Worm (Caenorhabditis elegans) whole organism, L2 larva: ENCODE measurements around the gene par-2.

Source experiments
- F13H6.1 ChIP-seq: sonication (generic microtip); optimal IDR thresholded peaks from 2 replicates; lab custom pipeline; 2016; ENCODE audit warnings: missing genetic modification characterization, missing compliant biosample characterization
- R02D3.7 ChIP-seq: fragments of 150-350 bp; optimal IDR thresholded peaks from 2 replicates; lab custom pipeline; 2014; ENCODE audit warnings: missing biosample characterization, missing genetic modification characterization
- Y55F3AM.14 ChIP-seq: fragments of 200-800 bp; sonication (Bioruptor generic); optimal IDR thresholded peaks from 2 replicates; lab custom pipeline; 2018; ENCODE audit warnings: mild to moderate bottlenecking, missing genetic modification characterization, missing compliant biosample characterization
- ZK546.5 ChIP-seq: sonication (generic microtip); optimal IDR thresholded peaks from 2 replicates; lab custom pipeline; 2017; ENCODE audit warnings: missing biosample characterization, missing genetic modification characterization
- aly-2 ChIP-seq: fragments of 150-350 bp; optimal IDR thresholded peaks from 2 replicates; lab custom pipeline; 2014; ENCODE audit warnings: missing biosample characterization, missing genetic modification characterization
- ama-1 ChIP-seq: fragments of 150-350 bp; optimal IDR thresholded peaks from 2 replicates; lab custom pipeline; 2018; ENCODE audit warnings: inconsistent platforms
- blmp-1 ChIP-seq: sonication (generic microtip); optimal IDR thresholded peaks from 2 replicates; lab custom pipeline; 2017; ENCODE audit warnings: missing genetic modification characterization, mild to moderate bottlenecking, missing compliant biosample characterization, antibody characterized with exemption, moderate library complexity; ENCODE audit not compliant: insufficient read depth
- ceh-16 ChIP-seq: fragments of 150-350 bp; optimal IDR thresholded peaks from 2 replicates; lab custom pipeline; 2014; ENCODE audit warnings: missing biosample characterization, missing genetic modification characterization
- ceh-82 ChIP-seq: fragments of 150-350 bp; optimal IDR thresholded peaks from 2 replicates; lab custom pipeline; 2014; ENCODE audit warnings: missing biosample characterization, missing genetic modification characterization
- egl-27 ChIP-seq: sonication (generic microtip); optimal IDR thresholded peaks from 3 replicates; lab custom pipeline; 2017; ENCODE audit warnings: missing biosample characterization, missing genetic modification reagents, missing genetic modification characterization
- elt-3 ChIP-seq: sonication (generic microtip); optimal IDR thresholded peaks from 2 replicates; lab custom pipeline; 2017; ENCODE audit warnings: missing biosample characterization, missing genetic modification characterization
- fos-1 ChIP-seq: fragments of 150-350 bp; optimal IDR thresholded peaks from 2 replicates; lab custom pipeline; 2014; ENCODE audit warnings: missing biosample characterization, missing genetic modification characterization
- gmeb-1 ChIP-seq: fragments of 150-350 bp; optimal IDR thresholded peaks from 2 replicates; lab custom pipeline; 2014; ENCODE audit warnings: missing biosample characterization, missing genetic modification characterization
- lin-11 ChIP-seq: fragments of 150-350 bp; sonication (generic microtip); optimal IDR thresholded peaks from 2 replicates; lab custom pipeline; 2014; ENCODE audit warnings: missing biosample characterization, missing genetic modification characterization, inconsistent platforms, mixed read lengths
- lin-39 ChIP-seq: fragments of 150-350 bp; optimal IDR thresholded peaks from 2 replicates; lab custom pipeline; 2014; ENCODE audit warnings: missing biosample characterization, missing genetic modification reagents, missing genetic modification characterization
- mab-5 ChIP-seq: fragments of 150-350 bp; optimal IDR thresholded peaks from 2 replicates; lab custom pipeline; 2014; ENCODE audit warnings: missing biosample characterization, missing genetic modification characterization
- mbf-1 ChIP-seq: sonication (generic microtip); optimal IDR thresholded peaks from 2 replicates; lab custom pipeline; 2017; ENCODE audit warnings: missing biosample characterization, missing genetic modification characterization
- mdl-1 ChIP-seq, 2 experiments: fragments of 150-350 bp in 1 of 2; sonication (generic microtip) in 1 of 2; optimal IDR thresholded peaks; 2 replicates each; lab custom pipeline; 2017; ENCODE audit warnings: missing biosample characterization in 2 of 2, missing genetic modification characterization in 2 of 2
- nhr-10 ChIP-seq: sonication (generic microtip); optimal IDR thresholded peaks from 2 replicates; lab custom pipeline; 2017; ENCODE audit warnings: missing biosample characterization, missing genetic modification characterization
- nhr-11 ChIP-seq: fragments of 150-350 bp; optimal IDR thresholded peaks from 2 replicates; lab custom pipeline; 2014; ENCODE audit warnings: missing biosample characterization, missing genetic modification characterization
- nhr-12 ChIP-seq: fragments of 150-350 bp; optimal IDR thresholded peaks from 2 replicates; lab custom pipeline; 2014; ENCODE audit warnings: missing biosample characterization, missing genetic modification characterization
- nhr-129 ChIP-seq: fragments of 150-350 bp; optimal IDR thresholded peaks from 2 replicates; lab custom pipeline; 2014; ENCODE audit warnings: missing biosample characterization, missing genetic modification characterization
- nhr-21 ChIP-seq: fragments of 150-350 bp; optimal IDR thresholded peaks from 2 replicates; lab custom pipeline; 2014; ENCODE audit warnings: missing biosample characterization, missing genetic modification characterization
- nhr-23 ChIP-seq: fragments of 150-350 bp; optimal IDR thresholded peaks from 2 replicates; lab custom pipeline; 2014; ENCODE audit warnings: missing biosample characterization, missing genetic modification reagents, missing genetic modification characterization
- nhr-237 ChIP-seq: fragments of 150-350 bp; optimal IDR thresholded peaks from 2 replicates; lab custom pipeline; 2014; ENCODE audit warnings: missing biosample characterization, missing genetic modification characterization
- nhr-6 ChIP-seq: fragments of 150-350 bp; optimal IDR thresholded peaks from 2 replicates; lab custom pipeline; 2014; ENCODE audit warnings: missing biosample characterization, missing genetic modification characterization
- nhr-77 ChIP-seq: fragments of 150-350 bp; optimal IDR thresholded peaks from 2 replicates; lab custom pipeline; 2014; ENCODE audit warnings: missing biosample characterization, missing genetic modification characterization
- peb-1 ChIP-seq: fragments of 150-350 bp; optimal IDR thresholded peaks from 2 replicates; lab custom pipeline; 2014; ENCODE audit warnings: missing biosample characterization, missing genetic modification characterization
- skn-1 ChIP-seq: sonication (generic microtip); optimal IDR thresholded peaks from 2 replicates; lab custom pipeline; 2017; ENCODE audit warnings: missing biosample characterization, missing genetic modification characterization
- sma-3 ChIP-seq: sonication (generic microtip); optimal IDR thresholded peaks from 2 replicates; lab custom pipeline; 2016; ENCODE audit warnings: missing genetic modification reagents, missing genetic modification characterization, missing compliant biosample characterization
- sma-9 ChIP-seq, 2 experiments: fragments of 150-350 bp in 1 of 2; sonication (generic microtip) in 1 of 2; optimal IDR thresholded peaks; 2 replicates each; lab custom pipeline; 2014 to 2016; ENCODE audit warnings: missing genetic modification characterization in 2 of 2, mild to moderate bottlenecking in 1 of 2, missing biosample characterization in 1 of 2, missing compliant biosample characterization in 1 of 2, missing genetic modification reagents in 1 of 2, moderate library complexity in 1 of 2
- snpc-4 ChIP-seq: fragments of 150-350 bp; optimal IDR thresholded peaks from 2 replicates; lab custom pipeline; 2014; ENCODE audit warnings: missing biosample characterization, missing genetic modification characterization
- unc-39 ChIP-seq: fragments of 150-350 bp; optimal IDR thresholded peaks from 2 replicates; lab custom pipeline; 2014; ENCODE audit warnings: missing biosample characterization, missing genetic modification characterization
- unc-55 ChIP-seq: fragments of 150-350 bp; sonication (generic microtip); optimal IDR thresholded peaks from 3 replicates; lab custom pipeline; 2014; ENCODE audit warnings: missing biosample characterization, missing genetic modification reagents, missing genetic modification characterization
- unc-62 ChIP-seq: fragments of 150-350 bp; optimal IDR thresholded peaks from 2 replicates; lab custom pipeline; 2014; ENCODE audit warnings: missing biosample characterization, missing genetic modification reagents, missing genetic modification characterization
- zag-1 ChIP-seq: fragments of 150-350 bp; optimal IDR thresholded peaks from 2 replicates; lab custom pipeline; 2014; ENCODE audit warnings: missing biosample characterization, missing genetic modification characterization
- ztf-1 ChIP-seq: fragments of 200-800 bp; sonication (Bioruptor generic); conservative IDR thresholded peaks from 2 replicates; pipeline ENCODE4 v1.3.6; 2022; ENCODE audit warnings: missing genetic modification characterization, missing compliant biosample characterization
- ztf-11 ChIP-seq: sonication (generic microtip); optimal IDR thresholded peaks from 2 replicates; lab custom pipeline; 2017; ENCODE audit warnings: missing biosample characterization, missing genetic modification characterization
- ztf-4 ChIP-seq: fragments of 150-350 bp; optimal IDR thresholded peaks from 2 replicates; lab custom pipeline; 2014; ENCODE audit warnings: missing biosample characterization, missing genetic modification characterization

Gene par-2

ce11 chrIII:1080536-1080935 is 665 bp upstream of the par-2 start, which contains the start of the genes rab-18 and kbp-4 (continued):
- TF ChIP-seq nhr-21 (tag; lab: Kevin White, UChicago) = peak; percentile 95
- TF ChIP-seq unc-55 (GFP tag; lab: Kevin White, UChicago) = peak; percentile 99
- peak; percentile 84 for TF ChIP-seq F13H6.1 (tag; lab: Kevin White, UChicago)
- peak; percentile 32 for TF ChIP-seq nhr-10 (tag; lab: Kevin White, UChicago)
- no peak for TF ChIP-seq ztf-1 (GFP tag; lab: Robert Waterston, UW)
- peak; percentile 72 for TF ChIP-seq snpc-4 (tag; lab: Kevin White, UChicago)
- TF ChIP-seq mdl-1 (tag; optimal IDR thresholded peaks at IDR 0.05; lab: Kevin White, UChicago) = peak; percentile 74 to 90
- TF ChIP-seq nhr-237 (tag; lab: Kevin White, UChicago) = peak; percentile 66
- peak; percentile 92 for TF ChIP-seq fos-1 (tag; lab: Kevin White, UChicago)
- TF ChIP-seq blmp-1 (tag; lab: Kevin White, UChicago) = peak; percentile 75
- no peak for TF ChIP-seq elt-3 (tag; lab: Kevin White, UChicago)
- peak; percentile 31 for TF ChIP-seq R02D3.7 (tag; lab: Kevin White, UChicago)
- TF ChIP-seq, all 48 proteins: peak for 33

- no peak for TF ChIP-seq nhr-6 (tag; lab: Kevin White, UChicago)
- TF ChIP-seq lin-39 (tag; lab: Kevin White, UChicago) = no peak
- TF ChIP-seq Y55F3AM.14 = no peak
- no peak for TF ChIP-seq skn-1 (tag; lab: Kevin White, UChicago)
- TF ChIP-seq gmeb-1 (tag; lab: Kevin White, UChicago) = no peak
- TF ChIP-seq nhr-12 (tag; lab: Kevin White, UChicago) = no peak
- TF ChIP-seq F13H6.1 (tag; lab: Kevin White, UChicago) = no peak
- no peak for TF ChIP-seq blmp-1 (tag; lab: Kevin White, UChicago)
- TF ChIP-seq ztf-4 (tag; lab: Kevin White, UChicago) = no peak
- TF ChIP-seq mab-5 (tag; lab: Kevin White, UChicago) = no peak
- no peak for TF ChIP-seq ZK546.5
- no peak for TF ChIP-seq lin-11 (tag; lab: Kevin White, UChicago)
- TF ChIP-seq mbf-1 (tag; lab: Kevin White, UChicago) = no peak
- no peak for TF ChIP-seq ceh-82 (tag; lab: Kevin White, UChicago)
- TF ChIP-seq aly-2 (tag; lab: Kevin White, UChicago) = no peak
- TF ChIP-seq peb-1 (tag; lab: Kevin White, UChicago) = no peak
- TF ChIP-seq nhr-129 (tag; lab: Kevin White, UChicago) = no peak
- no peak for TF ChIP-seq unc-62 (GFP tag; lab: Kevin White, UChicago)
- TF ChIP-seq R02D3.7 (tag; lab: Kevin White, UChicago) = no peak
- no peak for TF ChIP-seq nhr-21 (tag; lab: Kevin White, UChicago)
- TF ChIP-seq, all 48 proteins: peak for 0
These were observed 3.8 kb downstream of the par-2 start for ce11 chrIII:1084971-1085370.

ce11 chrIII:1094391-1094790 is 13.2 kb downstream of the par-2 start:
- no peak for TF ChIP-seq unc-55 (GFP tag; lab: Kevin White, UChicago)
- TF ChIP-seq ZK546.5 = no peak
- TF ChIP-seq peb-1 (tag; lab: Kevin White, UChicago) = no peak
- TF ChIP-seq nhr-23 (tag; lab: Kevin White, UChicago) = no peak
- TF ChIP-seq lin-11 (tag; lab: Kevin White, UChicago) = no peak
- no peak for TF ChIP-seq skn-1 (tag; lab: Kevin White, UChicago)
- no peak for TF ChIP-seq sma-9 (GFP tag; optimal IDR thresholded peaks at IDR 0.05; lab: Kevin White, UChicago)
- no peak for TF ChIP-seq sma-9 (tag; optimal IDR thresholded peaks at IDR 0.05; lab: Kevin White, UChicago)
- no peak for TF ChIP-seq blmp-1 (tag; lab: Kevin White, UChicago)
- TF ChIP-seq elt-3 (tag; lab: Kevin White, UChicago) = no peak
- no peak for TF ChIP-seq ama-1
- TF ChIP-seq nhr-237 (tag; lab: Kevin White, UChicago) = no peak

ce11 chrIII:1099523-1099922 is 18.3 kb downstream of the par-2 start:
- TF ChIP-seq nhr-6 (tag; lab: Kevin White, UChicago) (no peak), nhr-11 (no peak), egl-27 (tag; lab: Kevin White, UChicago) (no peak), ceh-16 (tag; lab: Kevin White, UChicago) (no peak), lin-39 (tag; lab: Kevin White, UChicago) (no peak), sma-3 (GFP tag; lab: Kevin White, UChicago) (no peak), zag-1 (no peak), skn-1 (tag; lab: Kevin White, UChicago) (no peak), nhr-77 (tag; lab: Kevin White, UChicago) (no peak), fos-1 (tag; lab: Kevin White, UChicago) (no peak), ztf-11 (no peak), sma-9 (GFP tag; optimal IDR thresholded peaks at IDR 0.05; lab: Kevin White, UChicago) (no peak), sma-9 (tag; optimal IDR thresholded peaks at IDR 0.05; lab: Kevin White, UChicago) (no peak), unc-39 (tag; lab: Kevin White, UChicago) (no peak), R02D3.7 (tag; lab: Kevin White, UChicago) (no peak)
- TF ChIP-seq, all 48 proteins: peak for 0
